Fruit fly (Drosophila melanogaster) whole organism, wandering third instar larva: ENCODE data around the gene CG18417.

ENCODE experiments used
- Abd-B ChIP-seq: fragments of >200 bp; optimal IDR thresholded peaks from 2 replicates; lab custom pipeline; 2017; ENCODE audit warnings: missing biosample characterization, missing genetic modification characterization
- CG32264 ChIP-seq: fragments of 200-800 bp; sonication (Bioruptor generic); optimal IDR thresholded peaks from 2 replicates; lab custom pipeline; 2016; ENCODE audit warnings: missing biosample characterization, missing genetic modification characterization
- CG9705 ChIP-seq: fragments of 200-800 bp; sonication (Bioruptor generic); optimal IDR thresholded peaks from 2 replicates; lab custom pipeline; 2018; ENCODE audit warnings: missing biosample characterization, mild to moderate bottlenecking, missing genetic modification characterization
- CrebA ChIP-seq: fragments of 200-800 bp; sonication (Bioruptor generic); optimal IDR thresholded peaks from 2 replicates; lab custom pipeline; 2016; ENCODE audit warnings: missing biosample characterization, mild to moderate bottlenecking, missing genetic modification characterization, borderline replicate concordance
- Dfd ChIP-seq: fragments of >200 bp; optimal IDR thresholded peaks from 2 replicates; lab custom pipeline; 2017; ENCODE audit warnings: missing biosample characterization, missing genetic modification characterization
- Dif ChIP-seq: fragments of 200-275, 200-300 bp; sonication (Bioruptor generic); optimal IDR thresholded peaks from 2 replicates; lab custom pipeline; 2018; ENCODE audit warnings: missing biosample characterization, missing genetic modification characterization; ENCODE audit not compliant: partially characterized antibody
- GATAd ChIP-seq: sonication (Bioruptor generic); optimal IDR thresholded peaks from 2 replicates; lab custom pipeline; 2016; ENCODE audit warnings: missing biosample characterization, missing genetic modification characterization
- HLH106 ChIP-seq: fragments of 200-800 bp; optimal IDR thresholded peaks from 3 replicates; lab custom pipeline; 2019; ENCODE audit warnings: missing biosample characterization, mild to moderate bottlenecking, missing genetic modification characterization, moderate library complexity
- Hnf4 ChIP-seq: fragments of 200-800 bp; sonication (Bioruptor generic); optimal IDR thresholded peaks from 2 replicates; lab custom pipeline; 2016; ENCODE audit warnings: missing biosample characterization, mild to moderate bottlenecking, missing genetic modification characterization
- Hr83 ChIP-seq: fragments of 200-300 bp; sonication (Bioruptor generic); optimal IDR thresholded peaks from 2 replicates; lab custom pipeline; 2016; ENCODE audit warnings: missing biosample characterization, mild to moderate bottlenecking, missing genetic modification characterization, moderate library complexity; ENCODE audit not compliant: poor library complexity, severe bottlenecking
- Jra ChIP-seq: sonication (Bioruptor generic); optimal IDR thresholded peaks from 2 replicates; lab custom pipeline; 2016; ENCODE audit warnings: missing biosample characterization, missing genetic modification characterization
- Mio ChIP-seq: sonication (Bioruptor generic); optimal IDR thresholded peaks from 2 replicates; lab custom pipeline; 2016; ENCODE audit warnings: missing biosample characterization, missing genetic modification characterization
- Myc ChIP-seq: fragments of >200 bp; optimal IDR thresholded peaks from 2 replicates; lab custom pipeline; 2017
- N ChIP-seq: fragments of >200 bp; optimal IDR thresholded peaks from 2 replicates; lab custom pipeline; 2018; ENCODE audit warnings: missing biosample characterization, missing external identifiers, missing genetic modification characterization
- OdsH ChIP-seq: fragments of 200-800 bp; sonication (Bioruptor generic); optimal IDR thresholded peaks from 2 replicates; lab custom pipeline; 2016; ENCODE audit warnings: missing biosample characterization, mild to moderate bottlenecking, missing genetic modification characterization
- Sp1 ChIP-seq: fragments of 200-800 bp; sonication (Bioruptor generic); optimal IDR thresholded peaks from 3 replicates; lab custom pipeline; 2019; ENCODE audit warnings: missing biosample characterization, mild to moderate bottlenecking, missing genetic modification characterization, moderate library complexity
- Vsx2 ChIP-seq: fragments of 200-300, 225-300 bp; sonication (Bioruptor generic); optimal IDR thresholded peaks from 2 replicates; lab custom pipeline; 2018; ENCODE audit warnings: missing biosample characterization, missing genetic modification characterization; ENCODE audit not compliant: partially characterized antibody
- br ChIP-seq: fragments of 200-800 bp; sonication (Bioruptor generic); optimal IDR thresholded peaks from 2 replicates; lab custom pipeline; 2016; ENCODE audit warnings: missing biosample characterization, missing genetic modification characterization
- brk ChIP-seq: fragments of 200-800 bp; sonication (Bioruptor generic); optimal IDR thresholded peaks from 2 replicates; lab custom pipeline; 2016; ENCODE audit warnings: missing biosample characterization, mild to moderate bottlenecking, missing genetic modification characterization
- dl ChIP-seq, 2 experiments: fragments of 175-275, 200-275 bp in 1 of 2; fragments of 200-275 bp in 1 of 2; sonication (Bioruptor generic); optimal IDR thresholded peaks; lab custom pipeline; 2018; ENCODE audit warnings: mild to moderate bottlenecking in 2 of 2, missing biosample characterization in 2 of 2, missing genetic modification characterization in 2 of 2, moderate library complexity in 2 of 2; ENCODE audit not compliant: partially characterized antibody in 2 of 2, insufficient read depth in 1 of 2
- dmrt93B ChIP-seq: fragments of 200-800 bp; sonication (Bioruptor generic); optimal IDR thresholded peaks from 2 replicates; lab custom pipeline; 2018; ENCODE audit warnings: missing biosample characterization, mild to moderate bottlenecking, missing genetic modification characterization
- ey ChIP-seq: fragments of 200-800 bp; sonication (Bioruptor generic); optimal IDR thresholded peaks from 2 replicates; lab custom pipeline; 2016; ENCODE audit warnings: missing biosample characterization, missing genetic modification characterization
- foxo ChIP-seq, 2 experiments: fragments of 200-800 bp; sonication (Bioruptor generic); optimal IDR thresholded peaks; 2 replicates in 1 of 2; 3 replicates in 1 of 2; lab custom pipeline; 2016 to 2017; ENCODE audit warnings: missing biosample characterization in 2 of 2, missing genetic modification characterization in 2 of 2
- fru ChIP-seq: fragments of 200-800 bp; sonication (Bioruptor generic); optimal IDR thresholded peaks from 3 replicates; lab custom pipeline; 2016; ENCODE audit warnings: missing biosample characterization, mild to moderate bottlenecking, missing genetic modification characterization
- h ChIP-seq: fragments of 200-800 bp; sonication (Bioruptor generic); optimal IDR thresholded peaks from 3 replicates; lab custom pipeline; 2016; ENCODE audit warnings: missing biosample characterization, mild to moderate bottlenecking, missing genetic modification characterization
- lola ChIP-seq: fragments of >200 bp; optimal IDR thresholded peaks from 2 replicates; lab custom pipeline; 2017; ENCODE audit warnings: missing biosample characterization, missing genetic modification characterization
- psq ChIP-seq: fragments of 200-800 bp; sonication (Bioruptor generic); optimal IDR thresholded peaks from 3 replicates; lab custom pipeline; 2017; ENCODE audit warnings: missing biosample characterization, mild to moderate bottlenecking, missing genetic modification characterization, moderate library complexity
- sage ChIP-seq: fragments of 200-800 bp; sonication (Bioruptor generic); optimal IDR thresholded peaks from 2 replicates; lab custom pipeline; 2016; ENCODE audit warnings: missing biosample characterization, mild to moderate bottlenecking, missing genetic modification characterization
- sv ChIP-seq: fragments of 200-800 bp; sonication (Bioruptor generic); optimal IDR thresholded peaks from 3 replicates; lab custom pipeline; 2016; ENCODE audit warnings: missing biosample characterization, missing genetic modification characterization
- tai ChIP-seq: sonication (Bioruptor generic); optimal IDR thresholded peaks from 2 replicates; lab custom pipeline; 2016; ENCODE audit warnings: missing biosample characterization, missing genetic modification characterization
- usp ChIP-seq: fragments of >200 bp; optimal IDR thresholded peaks from 2 replicates; lab custom pipeline; 2017; ENCODE audit warnings: missing biosample characterization, missing genetic modification characterization
- woc ChIP-seq: sonication (Bioruptor generic); optimal IDR thresholded peaks from 2 replicates; lab custom pipeline; 2016; ENCODE audit warnings: missing biosample characterization, mild to moderate bottlenecking, missing genetic modification characterization

The CG18417 gene

dm6 chr3L:7387814-7388213 lies 12.1 kb upstream of the CG18417 start, which contains the start of gene CG8564:
Gene CG8564, minus strand, starts transcription at chr3L:7387914.
- no peak for TF ChIP-seq sage
- TF ChIP-seq CG9705: no peak

dm6 chr3L:7390004-7390403 lies 9.9 kb upstream of the CG18417 start:
- no peak for TF ChIP-seq dmrt93B
- TF ChIP-seq brk (GFP tag; lab: Kevin White, UChicago): no peak
- no peak for TF ChIP-seq Jra (GFP tag; lab: Kevin White, UChicago)
- TF ChIP-seq CrebA (GFP tag; lab: Kevin White, UChicago): no peak
- no peak for TF ChIP-seq woc (GFP tag; lab: Kevin White, UChicago)
- no peak for TF ChIP-seq sv
- no peak for TF ChIP-seq br (GFP tag; lab: Kevin White, UChicago)
- TF ChIP-seq fru: no peak
- no peak for TF ChIP-seq ey
- no peak for TF ChIP-seq Hr83
- TF ChIP-seq GATAd (GFP tag; lab: Kevin White, UChicago): no peak
- TF ChIP-seq N (GFP tag; lab: Kevin White, UChicago): no peak
- TF ChIP-seq Hnf4 (GFP tag; lab: Kevin White, UChicago): no peak
- TF ChIP-seq Dif (GFP tag; lab: Kevin White, UChicago): no peak
- TF ChIP-seq lola (GFP tag; lab: Kevin White, UChicago): no peak

- TF ChIP-seq Jra (GFP tag; lab: Kevin White, UChicago): no peak
- TF ChIP-seq sage: no peak
- TF ChIP-seq CG32264 (GFP tag; lab: Kevin White, UChicago): no peak
- no peak for TF ChIP-seq HLH106 (tag; lab: Kevin White, UChicago)
- no peak for TF ChIP-seq Vsx2 (GFP tag; lab: Kevin White, UChicago)
- TF ChIP-seq foxo (GFP tag; optimal IDR thresholded peaks at IDR 0.05; lab: Kevin White, UChicago): no peak
- TF ChIP-seq lola (GFP tag; lab: Kevin White, UChicago): no peak
- no peak for TF ChIP-seq GATAd (GFP tag; lab: Kevin White, UChicago)
- no peak for TF ChIP-seq N (GFP tag; lab: Kevin White, UChicago)
- no peak for TF ChIP-seq Hr83
- no peak for TF ChIP-seq psq (GFP tag; lab: Kevin White, UChicago)
- no peak for TF ChIP-seq tai
- TF ChIP-seq, all 38 proteins: peak for 0
Observed at dm6 chr3L:7390442-7390841, 9.4 kb upstream of the CG18417 start, which contains the start of gene CG8563. Gene CG8563, plus strand, starts transcription at chr3L:7390742.

dm6 chr3L:7396055-7396454 lies 3.8 kb upstream of the CG18417 start, which contains the start of gene CG32379:
Gene CG32379, plus strand, starts transcription at chr3L:7396355.
- TF ChIP-seq N (GFP tag; lab: Kevin White, UChicago) (no peak), Dif (GFP tag; lab: Kevin White, UChicago) (no peak), woc (GFP tag; lab: Kevin White, UChicago) (no peak), sv (no peak), Dfd (GFP tag; lab: Kevin White, UChicago) (no peak), usp (GFP tag; lab: Kevin White, UChicago) (no peak), Myc (lab: Kevin White, UChicago) (no peak), Sp1 (GFP tag; lab: Kevin White, UChicago) (no peak), dl (GFP tag; optimal IDR thresholded peaks at IDR 0.05; lab: Kevin White, UChicago; ENCODE audit: insufficient read depth in 1 of 2, partially characterized antibody in 2 of 2) (no peak), CrebA (GFP tag; lab: Kevin White, UChicago) (no peak), Mio (GFP tag; lab: Kevin White, UChicago) (no peak), sage (no peak), ey (no peak), tai (no peak), foxo (GFP tag; optimal IDR thresholded peaks at IDR 0.05; lab: Kevin White, UChicago) (no peak), Vsx2 (GFP tag; lab: Kevin White, UChicago) (no peak), OdsH (GFP tag; lab: Kevin White, UChicago) (no peak), h (GFP tag; lab: Kevin White, UChicago) (no peak), br (GFP tag; lab: Kevin White, UChicago) (no peak), psq (GFP tag; lab: Kevin White, UChicago) (no peak)

dm6 chr3L:7397979-7398378 lies 1.9 kb upstream of the CG18417 start, which contains the start of gene CG8562:
Gene CG8562, plus strand, starts transcription at chr3L:7398285.
- TF ChIP-seq ey: no peak
- TF ChIP-seq h (GFP tag; lab: Kevin White, UChicago): no peak
- no peak for TF ChIP-seq sage
- no peak for TF ChIP-seq dmrt93B
- TF ChIP-seq Dif (GFP tag; lab: Kevin White, UChicago): no peak
- no peak for TF ChIP-seq usp (GFP tag; lab: Kevin White, UChicago)
- TF ChIP-seq Hnf4 (GFP tag; lab: Kevin White, UChicago): no peak
- no peak for TF ChIP-seq Jra (GFP tag; lab: Kevin White, UChicago)
- no peak for TF ChIP-seq sv
- TF ChIP-seq CrebA (GFP tag; lab: Kevin White, UChicago): no peak
- TF ChIP-seq Sp1 (GFP tag; lab: Kevin White, UChicago): no peak
- TF ChIP-seq lola (GFP tag; lab: Kevin White, UChicago): no peak
- TF ChIP-seq Myc (lab: Kevin White, UChicago): no peak
- TF ChIP-seq CG9705: no peak
- TF ChIP-seq Mio (GFP tag; lab: Kevin White, UChicago): no peak
- TF ChIP-seq Abd-B (GFP tag; lab: Kevin White, UChicago): no peak
